Worm (Caenorhabditis elegans): ENCODE measurements around the gene C18E9.5.

Gene C18E9.5

ce11 chrII:8931405-8932149 lies 38.2 kb upstream of the C18E9.5 start (continued):
- TF ChIP-seq lsy-2 (tag; optimal IDR thresholded peaks at IDR 0.05), result peak in 1 of 2 experiments; percentile 27
- no peak for TF ChIP-seq zip-4 (GFP tag; optimal IDR thresholded peaks at IDR 0.05)
- peak; percentile 25 for TF ChIP-seq xbp-1 (tag; optimal IDR thresholded peaks at IDR 0.05)
- peak; percentile 25 for TF ChIP-seq nhr-20 (tag; optimal IDR thresholded peaks at IDR 0.05)
- TF ChIP-seq ceh-63 (GFP tag; optimal IDR thresholded peaks at IDR 0.05), result no peak
- no peak for TF ChIP-seq mep-1 (tag; optimal IDR thresholded peaks at IDR 0.05)
- no peak for TF ChIP-seq nhr-90 (tag; optimal IDR thresholded peaks at IDR 0.05; ENCODE audit: poor library complexity)
- TF ChIP-seq ztf-11 (tag; optimal IDR thresholded peaks at IDR 0.05), result no peak
- no peak for TF ChIP-seq sptf-1 (tag; optimal IDR thresholded peaks at IDR 0.05)
- TF ChIP-seq ceh-8 (GFP tag; optimal IDR thresholded peaks at IDR 0.05), result no peak
- no peak for TF ChIP-seq lin-13 (GFP tag; optimal IDR thresholded peaks at IDR 0.05)
- no peak for TF ChIP-seq ama-1 (optimal IDR thresholded peaks at IDR 0.05)
- TF ChIP-seq nhr-47 (tag; optimal IDR thresholded peaks at IDR 0.05), result no peak
- no peak for TF ChIP-seq C16A3.4 (tag; optimal IDR thresholded peaks at IDR 0.05)
- TF ChIP-seq mab-9 (GFP tag; IDR thresholded peaks at IDR 0.05), result no peak
- TF ChIP-seq ceh-82 (tag; optimal IDR thresholded peaks at IDR 0.05), result peak in 1 of 3 experiments; percentile 19
- TF ChIP-seq ets-5 (GFP tag; IDR thresholded peaks at IDR 0.05), result no peak
- TF ChIP-seq nhr-84 (tag; optimal IDR thresholded peaks at IDR 0.05), result no peak
- no peak for TF ChIP-seq efl-1 (optimal IDR thresholded peaks at IDR 0.05)
- peak; percentile 3 to 6 for TF ChIP-seq efl-1 (GFP tag; optimal IDR thresholded peaks at IDR 0.05 in 1 of 2)
- TF ChIP-seq aha-1 (tag; optimal IDR thresholded peaks at IDR 0.05), result no peak
- no peak for TF ChIP-seq isw-1 (GFP tag; IDR thresholded peaks at IDR 0.05)
- no peak for TF ChIP-seq unc-86 (tag; optimal IDR thresholded peaks at IDR 0.05)
- TF ChIP-seq vab-15 (tag; optimal IDR thresholded peaks at IDR 0.05), result no peak
- TF ChIP-seq irx-1 (tag; optimal IDR thresholded peaks at IDR 0.05), result no peak
- no peak for TF ChIP-seq sup-37 (GFP tag; optimal IDR thresholded peaks at IDR 0.05)
- TF ChIP-seq lin-39 (tag; optimal IDR thresholded peaks at IDR 0.05), result no peak
- no peak for TF ChIP-seq efl-3 (GFP tag; optimal IDR thresholded peaks at IDR 0.05)
- TF ChIP-seq unc-98 (GFP tag; IDR thresholded peaks at IDR 0.05), result no peak
- no peak for TF ChIP-seq C34B4.2 (tag; optimal IDR thresholded peaks at IDR 0.05)
- TF ChIP-seq Y116A8C.19 (tag; optimal IDR thresholded peaks at IDR 0.05; ENCODE audit: borderline replicate concordance), result no peak
- TF ChIP-seq nhr-77 (tag; optimal IDR thresholded peaks at IDR 0.05), result no peak
- TF ChIP-seq dsc-1 (tag; optimal IDR thresholded peaks at IDR 0.05), result peak; percentile 4
- TF ChIP-seq lin-35 (GFP tag; optimal IDR thresholded peaks at IDR 0.05), result peak; percentile 29 to 31
- no peak for TF ChIP-seq mef-2 (tag; optimal IDR thresholded peaks at IDR 0.05)
- peak in 1 of 2 experiments; percentile 32 for TF ChIP-seq mdl-1 (tag; optimal IDR thresholded peaks at IDR 0.05)
- no peak for TF ChIP-seq tlp-1 (tag; optimal IDR thresholded peaks at IDR 0.05)
- TF ChIP-seq nhr-11 (tag; optimal IDR thresholded peaks at IDR 0.05), result no peak
- TF ChIP-seq C04F5.9 (tag; optimal IDR thresholded peaks at IDR 0.05), result no peak

ce11 chrII:8932392-8932791 lies 37.4 kb upstream of the C18E9.5 start:
- no peak for TF ChIP-seq fkh-8 (tag; optimal IDR thresholded peaks at IDR 0.05)

DNA sequence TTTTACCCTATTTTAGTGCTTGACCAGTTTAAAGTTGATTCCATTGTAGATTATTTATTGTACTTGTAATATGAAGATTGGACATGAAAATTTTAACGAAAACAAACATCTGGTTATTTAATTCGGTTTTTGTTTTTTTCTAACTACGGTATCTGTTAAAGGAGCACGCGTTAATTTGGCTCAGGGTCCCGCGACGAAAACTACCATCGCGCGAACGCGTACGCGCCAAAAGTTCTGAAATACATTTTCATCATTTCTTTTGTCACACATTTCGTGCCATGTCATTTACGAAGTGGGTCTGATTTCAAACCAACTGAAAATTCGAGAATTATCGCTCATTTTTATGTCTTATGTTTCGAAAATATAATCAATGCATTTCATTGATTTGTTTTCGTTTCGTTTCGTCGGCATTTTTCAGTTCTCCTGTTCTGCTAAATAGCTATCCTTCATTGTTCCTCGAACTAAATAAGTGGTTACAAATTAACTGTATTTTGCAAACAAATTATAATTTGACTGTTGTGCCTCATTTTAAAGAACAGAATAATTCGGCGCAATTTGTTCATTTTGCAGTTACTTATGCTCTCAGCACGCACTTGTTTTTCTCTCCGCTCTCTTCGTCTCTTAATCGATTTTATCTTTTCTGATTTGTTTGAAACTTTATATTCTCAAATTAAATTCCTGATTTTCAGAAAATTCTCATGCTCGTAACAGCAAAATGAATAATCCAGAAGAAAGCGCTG lies 35.9 kb upstream of the C18E9.5 start, which contains the start of gene T21B10.3:
T21B10.3 (plus strand) TSS at position 690 of the 740 bp plus-strand sequence.
- TF ChIP-seq ztf-4 (tag; optimal IDR thresholded peaks at IDR 0.05), result peak; percentile 20
- TF ChIP-seq nhr-90 (tag; optimal IDR thresholded peaks at IDR 0.05; ENCODE audit: poor library complexity), result peak; percentile 11
- TF ChIP-seq aly-2 (tag; optimal IDR thresholded peaks at IDR 0.05), result peak; percentile 72
- peak; percentile 83 for TF ChIP-seq ama-1 (optimal IDR thresholded peaks at IDR 0.05)
- peak; percentile 22 for TF ChIP-seq rnt-1 (tag; optimal IDR thresholded peaks at IDR 0.05)
- peak in 1 of 2 experiments; percentile 16 for TF ChIP-seq lsy-2 (tag; optimal IDR thresholded peaks at IDR 0.05)
- TF ChIP-seq efl-1 (optimal IDR thresholded peaks at IDR 0.05), result peak; percentile 3 to 15
- no peak for TF ChIP-seq efl-1 (GFP tag; optimal IDR thresholded peaks at IDR 0.05 in 1 of 2)
- TF ChIP-seq pag-3 (tag; optimal IDR thresholded peaks at IDR 0.05; ENCODE audit: borderline replicate concordance, insufficient read depth), result no peak
- TF ChIP-seq nhr-47 (tag; optimal IDR thresholded peaks at IDR 0.05), result peak; percentile 14
- TF ChIP-seq mep-1 (tag; optimal IDR thresholded peaks at IDR 0.05), result no peak
- no peak for TF ChIP-seq nhr-28 (tag; optimal IDR thresholded peaks at IDR 0.05)
- TF ChIP-seq egl-27 (tag; optimal IDR thresholded peaks at IDR 0.05), result no peak
- no peak for TF ChIP-seq mab-9 (GFP tag; IDR thresholded peaks at IDR 0.05)
- no peak for TF ChIP-seq C16A3.4 (tag; optimal IDR thresholded peaks at IDR 0.05)
- peak; percentile 63 for TF ChIP-seq nhr-85 (tag)
- peak; percentile 56 for TF ChIP-seq nhr-71 (tag; optimal IDR thresholded peaks at IDR 0.05)
- no peak for TF ChIP-seq nhr-237 (tag; optimal IDR thresholded peaks at IDR 0.05)
